Worm (Caenorhabditis elegans): ENCODE results near the gene pmp-2.

The pmp-2 gene

ce11 chrII:6845006-6845459 lies 42.6 kb downstream of the pmp-2 start (continued):
- TF ChIP-seq ceh-63 (GFP tag; optimal IDR thresholded peaks at IDR 0.05) = no peak
- TF ChIP-seq lsy-2 (tag; optimal IDR thresholded peaks at IDR 0.05) = peak in 1 of 2 experiments; percentile 1
- TF ChIP-seq elt-3 (tag; optimal IDR thresholded peaks at IDR 0.05) = peak in 2 of 6 experiments; percentile 33 to 69
- TF ChIP-seq ceh-90 (tag; optimal IDR thresholded peaks at IDR 0.05) = no peak
- no peak for TF ChIP-seq ama-1 (optimal IDR thresholded peaks at IDR 0.05)
- no peak for TF ChIP-seq unc-30 (tag; optimal IDR thresholded peaks at IDR 0.05)
- no peak for TF ChIP-seq mef-2 (tag; optimal IDR thresholded peaks at IDR 0.05)
- TF ChIP-seq egl-27 (tag; optimal IDR thresholded peaks at IDR 0.05) = no peak
- no peak for TF ChIP-seq hlh-17 (GFP tag; optimal IDR thresholded peaks at IDR 0.05; ENCODE audit: borderline replicate concordance)
- TF ChIP-seq egl-13 (tag; optimal IDR thresholded peaks at IDR 0.05) = no peak
- peak; percentile 12 for TF ChIP-seq nhr-90 (tag; optimal IDR thresholded peaks at IDR 0.05; ENCODE audit: poor library complexity)
- no peak for TF ChIP-seq lin-13 (GFP tag; optimal IDR thresholded peaks at IDR 0.05)
- no peak for TF ChIP-seq fkh-4 (tag; optimal IDR thresholded peaks at IDR 0.05; ENCODE audit: borderline replicate concordance)
- no peak for TF ChIP-seq nhr-237 (tag; optimal IDR thresholded peaks at IDR 0.05)
- TF ChIP-seq hpl-2 (GFP tag; optimal IDR thresholded peaks at IDR 0.05) = no peak
- no peak for TF ChIP-seq nhr-85 (tag)
- peak; percentile 32 for TF ChIP-seq nhr-71 (tag; optimal IDR thresholded peaks at IDR 0.05)
- TF ChIP-seq snu-23 (GFP tag; optimal IDR thresholded peaks at IDR 0.05) = peak; percentile 41
- no peak for TF ChIP-seq fkh-8 (tag; optimal IDR thresholded peaks at IDR 0.05)
- TF ChIP-seq tlp-1 (tag; optimal IDR thresholded peaks at IDR 0.05) = no peak
- no peak for TF ChIP-seq nhr-47 (tag; optimal IDR thresholded peaks at IDR 0.05)
- no peak for TF ChIP-seq nhr-12 (tag; optimal IDR thresholded peaks at IDR 0.05)
- TF ChIP-seq F16B12.6 (tag; optimal IDR thresholded peaks at IDR 0.05) = no peak
- no peak for TF ChIP-seq efl-1 (optimal IDR thresholded peaks at IDR 0.05)
- peak in 1 of 2 experiments; percentile 87 for TF ChIP-seq efl-1 (GFP tag; optimal IDR thresholded peaks at IDR 0.05 in 1 of 2)
- no peak for TF ChIP-seq ceh-8 (GFP tag; optimal IDR thresholded peaks at IDR 0.05)
- TF ChIP-seq nhr-20 (tag; optimal IDR thresholded peaks at IDR 0.05) = peak; percentile 30
- TF ChIP-seq ets-5 (GFP tag; IDR thresholded peaks at IDR 0.05) = no peak
- no peak for TF ChIP-seq skn-1 (tag; optimal IDR thresholded peaks at IDR 0.05)
- TF ChIP-seq elt-2 (tag; optimal IDR thresholded peaks at IDR 0.05) = peak; percentile 49
- no peak for TF ChIP-seq lin-15B (tag; optimal IDR thresholded peaks at IDR 0.05)
- no peak for TF ChIP-seq hlh-4 (tag; optimal IDR thresholded peaks at IDR 0.05)
- TF ChIP-seq tbx-2 (tag; optimal IDR thresholded peaks at IDR 0.05) = peak; percentile 63
- TF ChIP-seq isw-1 (GFP tag; IDR thresholded peaks at IDR 0.05) = no peak
- no peak for TF ChIP-seq pqm-1 (tag; optimal IDR thresholded peaks at IDR 0.05)
- TF ChIP-seq lin-35 (GFP tag; optimal IDR thresholded peaks at IDR 0.05) = no peak
- TF ChIP-seq ceh-82 (tag; optimal IDR thresholded peaks at IDR 0.05) = no peak
- TF ChIP-seq unc-98 (GFP tag; IDR thresholded peaks at IDR 0.05) = no peak
- no peak for TF ChIP-seq lir-3 (tag; optimal IDR thresholded peaks at IDR 0.05; ENCODE audit: poor library complexity)
- TF ChIP-seq alr-1 (tag; optimal IDR thresholded peaks at IDR 0.05; ENCODE audit: borderline replicate concordance) = no peak
- no peak for TF ChIP-seq zag-1 (tag; optimal IDR thresholded peaks at IDR 0.05)
- TF ChIP-seq blmp-1 (tag; optimal IDR thresholded peaks at IDR 0.05) = peak; percentile 69
- TF ChIP-seq ces-1 (GFP tag; optimal IDR thresholded peaks at IDR 0.05) = no peak
- TF ChIP-seq C04F5.9 (tag; optimal IDR thresholded peaks at IDR 0.05) = no peak
- TF ChIP-seq pax-3 (tag; optimal IDR thresholded peaks at IDR 0.05) = no peak
- no peak for TF ChIP-seq irx-1 (tag; optimal IDR thresholded peaks at IDR 0.05)
